Fruit fly (Drosophila melanogaster) whole organism, embryonic: ENCODE results near the gene CG14720.

Experiments used
- BEAF-32 ChIP-seq: fragments of 200-800 bp; sonication (Bioruptor generic); optimal IDR thresholded peaks from 3 replicates; lab custom pipeline; 2017; ENCODE audit warnings: missing biosample characterization, missing genetic modification characterization, mild to moderate bottlenecking, moderate library complexity, missing genetic modification reagents
- CG17385 ChIP-seq: fragments of 200-800 bp; sonication (Bioruptor generic); optimal IDR thresholded peaks from 3 replicates; lab custom pipeline; 2018; ENCODE audit warnings: missing biosample characterization, mild to moderate bottlenecking, missing genetic modification characterization
- CG1832 ChIP-seq: fragments of 200-800 bp; sonication (Bioruptor generic); optimal IDR thresholded peaks from 2 replicates; lab custom pipeline; 2017; ENCODE audit warnings: missing biosample characterization, mild to moderate bottlenecking, missing genetic modification characterization, inconsistent platforms
- CG3163 ChIP-seq: fragments of 200-800 bp; sonication (Bioruptor generic); optimal IDR thresholded peaks from 3 replicates; lab custom pipeline; 2016; ENCODE audit warnings: missing biosample characterization, missing genetic modification characterization
- CG4404 ChIP-seq: fragments of 200-800 bp; sonication (Bioruptor generic); IDR thresholded peaks from 2 replicates; pipeline ENCODE4 v1.3.6; 2022; ENCODE audit warnings: missing biosample characterization, missing genetic modification characterization
- CG6654 ChIP-seq: fragments of 200-800 bp; sonication (Bioruptor generic); optimal IDR thresholded peaks from 2 replicates; lab custom pipeline; 2017; ENCODE audit warnings: missing biosample characterization, mild to moderate bottlenecking, missing genetic modification characterization
- CG8290 ChIP-seq, 3 experiments: fragments of 200-800 bp; sonication (Bioruptor generic); optimal IDR thresholded peaks; 2 replicates each; lab custom pipeline; 2016 to 2019; ENCODE audit warnings: missing biosample characterization in 3 of 3, missing genetic modification characterization in 3 of 3, mild to moderate bottlenecking in 2 of 3, moderate library complexity in 1 of 3
- CG8359 ChIP-seq: fragments of 200-800 bp; sonication (Bioruptor generic); optimal IDR thresholded peaks from 2 replicates; lab custom pipeline; 2017; ENCODE audit warnings: missing biosample characterization, mild to moderate bottlenecking, missing genetic modification characterization, borderline replicate concordance
- Chrac-16 ChIP-seq: fragments of 200-800 bp; sonication (Bioruptor generic); optimal IDR thresholded peaks from 3 replicates; lab custom pipeline; 2016; ENCODE audit warnings: missing biosample characterization, missing genetic modification characterization
- D19A ChIP-seq: fragments of 200-800 bp; optimal IDR thresholded peaks from 3 replicates; lab custom pipeline; 2019; ENCODE audit warnings: missing biosample characterization, mild to moderate bottlenecking, missing genetic modification characterization, moderate library complexity
- Dad ChIP-seq: fragments of 200-800 bp; sonication (Bioruptor generic); optimal IDR thresholded peaks from 3 replicates; lab custom pipeline; 2016; ENCODE audit warnings: missing biosample characterization, missing genetic modification characterization
- Dbx ChIP-seq: fragments of 200-800 bp; sonication (Bioruptor generic); IDR thresholded peaks from 3 replicates; pipeline ENCODE4 v1.3.6; 2022; ENCODE audit warnings: missing biosample characterization, missing genetic modification characterization
- Elba2 ChIP-seq: fragments of 200-800 bp; sonication (Bioruptor generic); optimal IDR thresholded peaks from 3 replicates; lab custom pipeline; 2016; ENCODE audit warnings: missing biosample characterization, missing genetic modification characterization
- Med ChIP-seq: fragments of 200-800 bp; sonication (Bioruptor generic); peaks from one replicate; lab custom pipeline; 2016; ENCODE audit warnings: missing biosample characterization, missing genetic modification characterization, mild to moderate bottlenecking, inconsistent platforms, moderate library complexity
- Nf-YA ChIP-seq: fragments of 200-800 bp; sonication (Bioruptor generic); IDR thresholded peaks from 2 replicates; pipeline ENCODE4 v1.3.6; 2022; ENCODE audit warnings: missing biosample characterization, missing genetic modification characterization
- Sox100B ChIP-seq: fragments of 200-800 bp; sonication (Bioruptor generic); optimal IDR thresholded peaks from 3 replicates; lab custom pipeline; 2018; ENCODE audit warnings: missing biosample characterization, mild to moderate bottlenecking, missing genetic modification characterization
- Sox102F ChIP-seq: fragments of 200-800 bp; sonication (Bioruptor generic); optimal IDR thresholded peaks from 2 replicates; lab custom pipeline; 2018; ENCODE audit warnings: missing biosample characterization, mild to moderate bottlenecking, missing genetic modification characterization, moderate library complexity
- Stat92E ChIP-seq, 3 experiments: fragments of >200 bp in 2 of 3; fragments of 200-800 bp in 1 of 3; sonication (Bioruptor generic) in 1 of 3; optimal IDR thresholded peaks; 2 replicates each; lab custom pipeline; 2017 to 2019; ENCODE audit warnings: missing biosample characterization in 3 of 3, missing genetic modification characterization in 3 of 3, mild to moderate bottlenecking in 1 of 3, moderate library complexity in 1 of 3
- dan ChIP-seq: fragments of 200-800 bp; sonication (Bioruptor generic); IDR thresholded peaks from 2 replicates; pipeline ENCODE4 v1.3.6; 2022; ENCODE audit warnings: missing biosample characterization, missing genetic modification characterization
- onecut ChIP-seq: fragments of 200-800 bp; sonication (Bioruptor generic); IDR thresholded peaks from 2 replicates; pipeline ENCODE4 v1.3.6; 2022; ENCODE audit warnings: missing biosample characterization, missing genetic modification characterization
- pfk ChIP-seq: fragments of 200-800 bp; sonication (Bioruptor generic); optimal IDR thresholded peaks from 2 replicates; lab custom pipeline; 2018; ENCODE audit warnings: missing biosample characterization, mild to moderate bottlenecking, missing genetic modification characterization, moderate library complexity
- wek ChIP-seq: fragments of 200-800 bp; sonication (Bioruptor generic); optimal IDR thresholded peaks from 3 replicates; lab custom pipeline; 2018; ENCODE audit warnings: missing biosample characterization, mild to moderate bottlenecking, missing genetic modification characterization, moderate library complexity

CG14720 gene

dm6 chr3R:11760669-11761387 is 49.4 kb downstream of the CG14720 start (continued):
- TF ChIP-seq Dad = peak; percentile 100
- peak; percentile 100 for TF ChIP-seq Chrac-16 (GFP tag; lab: Kevin White, UChicago)
- TF ChIP-seq Dbx (GFP tag; lab: Robert Waterston, UW) = no peak
- peak; percentile 96 for TF ChIP-seq CG8359 (GFP tag; lab: Kevin White, UChicago)
- TF ChIP-seq Sox102F (GFP tag; lab: Kevin White, UChicago) = peak; percentile 100
- TF ChIP-seq, all 482 proteins: peak for 316

dm6 chr3R:11761718-11762117 is 50.2 kb downstream of the CG14720 start:
- TF ChIP-seq CG4404 (GFP tag; lab: Robert Waterston, UW) (no peak), CG6654 (GFP tag; lab: Kevin White, UChicago) (no peak), CG17385 (GFP tag; lab: Kevin White, UChicago) (no peak), wek (GFP tag; lab: Kevin White, UChicago) (peak; percentile 41), pfk (GFP tag; lab: Kevin White, UChicago) (peak; percentile 47), dan (no peak), Sox100B (GFP tag; lab: Kevin White, UChicago) (no peak), Elba2 (GFP tag; lab: Kevin White, UChicago) (peak; percentile 77), BEAF-32 (GFP tag; lab: Kevin White, UChicago) (peak; percentile 26), CG3163 (GFP tag; lab: Kevin White, UChicago) (no peak), Med (GFP tag; lab: Kevin White, UChicago) (peak; percentile 16), CG1832 (GFP tag; lab: Kevin White, UChicago) (peak; percentile 31), Stat92E (GFP tag; optimal IDR thresholded peaks at IDR 0.05; lab: Kevin White, UChicago) (no peak), onecut (GFP tag; lab: Robert Waterston, UW) (peak; percentile 40), D19A (tag; lab: Kevin White, UChicago) (peak; percentile 34), CG8290 (GFP tag; optimal IDR thresholded peaks at IDR 0.05; lab: Kevin White, UChicago) (no peak), CG8290 (tag; optimal IDR thresholded peaks at IDR 0.05; lab: Kevin White, UChicago) (peak in 1 of 2 experiments; percentile 22), Nf-YA (GFP tag; lab: Robert Waterston, UW) (no peak)
